Fruit fly (Drosophila melanogaster) whole organism, embryonic: ENCODE measurements around the gene CG5171.

Source experiments
- Abd-B ChIP-seq: fragments of 200-800 bp; sonication (Bioruptor generic); optimal IDR thresholded peaks from 2 replicates; lab custom pipeline; 2018; ENCODE audit warnings: missing biosample characterization, mild to moderate bottlenecking, missing genetic modification characterization, moderate library complexity
- Ada2b ChIP-seq: fragments of 200-800 bp; sonication (Bioruptor generic); IDR thresholded peaks from 2 replicates; pipeline ENCODE4 v1.3.6; 2022; ENCODE audit warnings: missing biosample characterization, missing genetic modification characterization
- CG10431 ChIP-seq: fragments of 200-800 bp; sonication (Bioruptor generic); optimal IDR thresholded peaks from 3 replicates; lab custom pipeline; 2018; ENCODE audit warnings: missing biosample characterization, mild to moderate bottlenecking, missing genetic modification characterization
- CG11456 ChIP-seq: fragments of 200-800 bp; sonication (Bioruptor generic); IDR thresholded peaks from 3 replicates; pipeline ENCODE4 v1.3.6; 2022; ENCODE audit warnings: missing biosample characterization, missing genetic modification characterization
- CG12155 ChIP-seq: fragments of 200-800 bp; sonication (Bioruptor generic); optimal IDR thresholded peaks from 3 replicates; lab custom pipeline; 2016; ENCODE audit warnings: missing biosample characterization, missing genetic modification characterization
- CG12219 ChIP-seq: fragments of 200-800 bp; sonication (Bioruptor generic); optimal IDR thresholded peaks from 3 replicates; lab custom pipeline; 2018; ENCODE audit warnings: missing biosample characterization, mild to moderate bottlenecking, missing genetic modification characterization
- CG33213 ChIP-seq: fragments of 200-800 bp; sonication (Bioruptor generic); optimal IDR thresholded peaks from 3 replicates; lab custom pipeline; 2016; ENCODE audit warnings: missing biosample characterization, missing genetic modification characterization
- CG3407 ChIP-seq: fragments of 200-800 bp; sonication (Bioruptor generic); optimal IDR thresholded peaks from 2 replicates; lab custom pipeline; 2018; ENCODE audit warnings: missing biosample characterization, mild to moderate bottlenecking, missing genetic modification characterization
- CG4328 ChIP-seq: fragments of 200-800 bp; sonication (Bioruptor generic); optimal IDR thresholded peaks from 3 replicates; lab custom pipeline; 2017; ENCODE audit warnings: missing biosample characterization, missing genetic modification reagents, missing genetic modification characterization
- CG6254 ChIP-seq: fragments of 200-800 bp; sonication (Bioruptor generic); optimal IDR thresholded peaks from 3 replicates; lab custom pipeline; 2017; ENCODE audit warnings: mild to moderate bottlenecking, missing biosample characterization, missing genetic modification reagents, missing genetic modification characterization
- CG6272 ChIP-seq: fragments of 200-800 bp; sonication (Bioruptor generic); IDR thresholded peaks from 2 replicates; pipeline ENCODE4 v1.3.6; 2022; ENCODE audit warnings: missing biosample characterization, missing genetic modification characterization
- CG7786 ChIP-seq: fragments of 200-800 bp; sonication (Bioruptor generic); optimal IDR thresholded peaks from 2 replicates; lab custom pipeline; 2016; ENCODE audit warnings: missing biosample characterization, missing genetic modification characterization
- CG9215 ChIP-seq: fragments of 200-800 bp; sonication (Bioruptor generic); IDR thresholded peaks from 2 replicates; pipeline ENCODE4 v1.3.6; 2022; ENCODE audit warnings: missing biosample characterization, missing genetic modification characterization
- CG9797 ChIP-seq: fragments of 200-800 bp; sonication (Bioruptor generic); optimal IDR thresholded peaks from 3 replicates; lab custom pipeline; 2018; ENCODE audit warnings: missing biosample characterization, mild to moderate bottlenecking, missing genetic modification characterization
- ERR ChIP-seq: fragments of 200-800 bp; sonication (Bioruptor generic); optimal IDR thresholded peaks from 2 replicates; lab custom pipeline; 2016; ENCODE audit warnings: missing biosample characterization, missing genetic modification characterization
- Lpt ChIP-seq: fragments of >200 bp; optimal IDR thresholded peaks from 2 replicates; lab custom pipeline; 2018; ENCODE audit warnings: missing biosample characterization, missing genetic modification characterization
- Med ChIP-seq: fragments of 200-800 bp; sonication (Bioruptor generic); peaks from one replicate; lab custom pipeline; 2016; ENCODE audit warnings: missing biosample characterization, missing genetic modification characterization, mild to moderate bottlenecking, inconsistent platforms, moderate library complexity
- Mes4 ChIP-seq: fragments of 200-800 bp; sonication (Bioruptor generic); optimal IDR thresholded peaks from 2 replicates; lab custom pipeline; 2016; ENCODE audit warnings: missing biosample characterization, missing genetic modification characterization
- Neu2 ChIP-seq: fragments of 200-800 bp; sonication (Bioruptor generic); optimal IDR thresholded peaks from 3 replicates; lab custom pipeline; 2016; ENCODE audit warnings: missing biosample characterization, missing genetic modification characterization, borderline replicate concordance
- Rx ChIP-seq: fragments of 200-800 bp; sonication (Bioruptor generic); IDR thresholded peaks from 2 replicates; pipeline ENCODE4 v1.3.6; 2022; ENCODE audit warnings: missing biosample characterization, missing genetic modification characterization
- Sin3A ChIP-seq: fragments of >200 bp; optimal IDR thresholded peaks from 2 replicates; lab custom pipeline; 2018
- Six4 ChIP-seq: fragments of 200-800 bp; sonication (Bioruptor generic); optimal IDR thresholded peaks from 2 replicates; lab custom pipeline; 2016; ENCODE audit warnings: missing biosample characterization, missing genetic modification characterization
- Sry-δ ChIP-seq: fragments of 200-800 bp; sonication (Bioruptor generic); optimal IDR thresholded peaks from 2 replicates; lab custom pipeline; 2016; ENCODE audit warnings: missing biosample characterization, missing genetic modification characterization
- Xrp1 ChIP-seq: fragments of 200-800 bp; sonication (Bioruptor generic); IDR thresholded peaks from 2 replicates; pipeline ENCODE4 v1.3.6; 2022; ENCODE audit warnings: missing biosample characterization, missing genetic modification characterization
- ara ChIP-seq: fragments of 200-800 bp; sonication (Bioruptor generic); IDR thresholded peaks from 2 replicates; pipeline ENCODE4 v1.3.6; 2022; ENCODE audit warnings: missing biosample characterization, missing genetic modification characterization
- ase ChIP-seq: fragments of 200-800 bp; sonication (Bioruptor generic); IDR thresholded peaks from 3 replicates; pipeline ENCODE4 v1.3.6; 2022; ENCODE audit warnings: missing biosample characterization, missing genetic modification characterization
- ash1 ChIP-seq: fragments of 200-800 bp; sonication (Bioruptor generic); optimal IDR thresholded peaks from 2 replicates; lab custom pipeline; 2018; ENCODE audit warnings: missing biosample characterization, mild to moderate bottlenecking, missing genetic modification characterization
- az2 ChIP-seq: fragments of 200-800 bp; sonication (Bioruptor generic); optimal IDR thresholded peaks from 3 replicates; lab custom pipeline; 2016; ENCODE audit warnings: missing biosample characterization, missing genetic modification characterization
- bigmax ChIP-seq: fragments of 200-800 bp; sonication (Bioruptor generic); optimal IDR thresholded peaks from 2 replicates; lab custom pipeline; 2018; ENCODE audit warnings: missing biosample characterization, mild to moderate bottlenecking, missing genetic modification characterization
- bowl ChIP-seq: fragments of 200-800 bp; sonication (Bioruptor generic); IDR thresholded peaks from 2 replicates; pipeline ENCODE4 v1.3.6; 2022; ENCODE audit warnings: missing biosample characterization, missing genetic modification characterization
- cato ChIP-seq: fragments of 200-800 bp; sonication (Bioruptor generic); optimal IDR thresholded peaks from 2 replicates; lab custom pipeline; 2016; ENCODE audit warnings: missing biosample characterization, missing genetic modification characterization, borderline replicate concordance
- caup ChIP-seq: fragments of 200-800 bp; sonication (Bioruptor generic); optimal IDR thresholded peaks from 3 replicates; lab custom pipeline; 2017; ENCODE audit warnings: missing biosample characterization, mild to moderate bottlenecking, missing genetic modification characterization, moderate library complexity; ENCODE audit not compliant: severe bottlenecking
- cg ChIP-seq: fragments of 200-800 bp; sonication (Bioruptor generic); optimal IDR thresholded peaks from 3 replicates; lab custom pipeline; 2019; ENCODE audit warnings: missing biosample characterization, mild to moderate bottlenecking, missing genetic modification characterization, moderate library complexity
- chif ChIP-seq, 2 experiments: fragments of 200-800 bp; sonication (Bioruptor generic); optimal IDR thresholded peaks; 3 replicates each; lab custom pipeline; 2016; ENCODE audit warnings: missing biosample characterization in 2 of 2, missing genetic modification characterization in 2 of 2
- dmrt11E ChIP-seq: fragments of 200-800 bp; sonication (Bioruptor generic); optimal IDR thresholded peaks from 3 replicates; lab custom pipeline; 2018; ENCODE audit warnings: missing biosample characterization, mild to moderate bottlenecking, missing genetic modification characterization, moderate library complexity
- dysf ChIP-seq: fragments of 200-800 bp; sonication (Bioruptor generic); IDR thresholded peaks from 3 replicates; pipeline ENCODE4 v1.3.6; 2022; ENCODE audit warnings: missing biosample characterization, missing genetic modification characterization
- ewg ChIP-seq: fragments of 200-800 bp; sonication (Bioruptor generic); optimal IDR thresholded peaks from 3 replicates; lab custom pipeline; 2017; ENCODE audit warnings: mild to moderate bottlenecking, missing biosample characterization, missing genetic modification reagents, missing genetic modification characterization
- fd3F ChIP-seq: fragments of 200-800 bp; sonication (Bioruptor generic); optimal IDR thresholded peaks from 2 replicates; lab custom pipeline; 2018; ENCODE audit warnings: missing biosample characterization, mild to moderate bottlenecking, missing genetic modification characterization, moderate library complexity
- fru ChIP-seq: fragments of >200 bp; optimal IDR thresholded peaks from 2 replicates; lab custom pipeline; 2017
- gro ChIP-seq: fragments of 200-800 bp; sonication (Bioruptor generic); optimal IDR thresholded peaks from 2 replicates; lab custom pipeline; 2016; ENCODE audit warnings: missing biosample characterization, missing genetic modification characterization
- gsb-n ChIP-seq: fragments of 200-800 bp; sonication (Bioruptor generic); optimal IDR thresholded peaks from 3 replicates; lab custom pipeline; 2018; ENCODE audit warnings: missing biosample characterization, mild to moderate bottlenecking, missing genetic modification characterization
- ind ChIP-seq: fragments of 200-800 bp; sonication (Bioruptor generic); optimal IDR thresholded peaks from 3 replicates; lab custom pipeline; 2016; ENCODE audit warnings: missing biosample characterization, missing genetic modification characterization
- knrl ChIP-seq: fragments of 200-800 bp; sonication (Bioruptor generic); IDR thresholded peaks from 3 replicates; pipeline ENCODE4 v1.3.6; 2022; ENCODE audit warnings: missing biosample characterization, missing genetic modification characterization; ENCODE audit not compliant: partially characterized antibody
- lilli ChIP-seq: fragments of 200-800 bp; sonication (Bioruptor generic); optimal IDR thresholded peaks from 3 replicates; lab custom pipeline; 2016; ENCODE audit warnings: missing biosample characterization, missing genetic modification characterization
- lmd ChIP-seq: fragments of 200-800 bp; sonication (Bioruptor generic); IDR thresholded peaks from 2 replicates; pipeline ENCODE4 v1.3.6; 2022; ENCODE audit warnings: missing biosample characterization, missing genetic modification characterization
- lola ChIP-seq, 3 experiments: fragments of >200 bp in 2 of 3; fragments of 200-800 bp in 1 of 3; sonication (Bioruptor generic) in 1 of 3; optimal IDR thresholded peaks; 2 replicates each; lab custom pipeline; 2017 to 2019; ENCODE audit warnings: missing biosample characterization in 3 of 3, missing genetic modification characterization in 3 of 3, mild to moderate bottlenecking in 1 of 3, moderate library complexity in 1 of 3
- nerfin-1 ChIP-seq: fragments of 200-800 bp; sonication (Bioruptor generic); optimal IDR thresholded peaks from 3 replicates; lab custom pipeline; 2019; ENCODE audit warnings: missing biosample characterization, mild to moderate bottlenecking, missing genetic modification characterization, moderate library complexity
- peb ChIP-seq: fragments of 200-800 bp; sonication (Bioruptor generic); IDR thresholded peaks from 2 replicates; pipeline ENCODE4 v1.3.6; 2022; ENCODE audit warnings: missing biosample characterization, missing genetic modification characterization
- pzg ChIP-seq: fragments of 200-800 bp; sonication (Bioruptor generic); optimal IDR thresholded peaks from 3 replicates; lab custom pipeline; 2018; ENCODE audit warnings: missing biosample characterization, mild to moderate bottlenecking, missing genetic modification characterization, moderate library complexity
- ranshi ChIP-seq: fragments of 200-800 bp; sonication (Bioruptor generic); IDR thresholded peaks from 2 replicates; pipeline ENCODE4 v1.3.6; 2022; ENCODE audit warnings: missing biosample characterization, missing genetic modification characterization
- stwl ChIP-seq: fragments of 200-800 bp; sonication (Bioruptor generic); optimal IDR thresholded peaks from 3 replicates; lab custom pipeline; 2018; ENCODE audit warnings: missing biosample characterization, mild to moderate bottlenecking, missing genetic modification characterization, moderate library complexity
- yki ChIP-seq: fragments of >200 bp; optimal IDR thresholded peaks from 3 replicates; lab custom pipeline; 2018

CG5171 gene

DNA sequence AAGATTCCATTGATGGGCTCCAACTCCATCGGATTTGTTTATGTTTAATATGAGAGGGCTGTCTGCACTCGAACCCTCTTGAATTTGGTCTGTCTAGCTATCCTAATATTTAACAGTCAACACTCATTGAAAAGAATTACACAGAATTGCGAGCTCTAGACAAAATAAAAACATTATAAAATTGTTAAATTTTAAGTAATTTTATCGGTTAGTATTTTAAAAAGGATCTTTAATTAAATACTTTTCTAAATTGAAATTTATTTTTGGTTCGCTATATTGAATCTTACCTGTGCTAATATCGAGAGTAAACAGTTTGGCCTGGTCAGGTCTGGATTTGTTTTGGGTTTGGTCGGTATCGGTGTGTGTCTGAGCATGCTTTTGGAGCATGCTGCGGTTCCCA lies 492 bp downstream of the CG5171 start (continued):
- TF ChIP-seq fd3F (GFP tag; lab: Kevin White, UChicago) (peak; percentile 82), ase (GFP tag; lab: Robert Waterston, UW) (no peak; the same call in 2 of the 3 replicates), ewg (peak; percentile 8), CG33213 (GFP tag; lab: Kevin White, UChicago) (no peak), cg (GFP tag; lab: Kevin White, UChicago) (no peak), CG6272 (GFP tag; lab: Robert Waterston, UW) (peak; percentile 33), ind (GFP tag; lab: Kevin White, UChicago) (peak; percentile 71), CG12219 (no peak), bowl (GFP tag; lab: Robert Waterston, UW) (no peak), CG12155 (GFP tag; lab: Kevin White, UChicago) (peak; percentile 49), cato (GFP tag; lab: Kevin White, UChicago) (no peak), gsb-n (tag; lab: Kevin White, UChicago) (peak; percentile 79), CG9215 (peak; percentile 62), chif (GFP tag; optimal IDR thresholded peaks at IDR 0.05; lab: Kevin White, UChicago) (peak; percentile 40 to 42), CG3407 (GFP tag; lab: Kevin White, UChicago) (peak; percentile 16), CG4328 (GFP tag; lab: Kevin White, UChicago) (peak; percentile 29), Xrp1 (GFP tag; lab: Robert Waterston, UW) (peak; percentile 79), CG9797 (GFP tag; lab: Kevin White, UChicago) (no peak), lilli (GFP tag; lab: Kevin White, UChicago) (peak; percentile 66), CG10431 (GFP tag; lab: Kevin White, UChicago) (peak; percentile 2), dysf (GFP tag; lab: Robert Waterston, UW) (peak; percentile 87), dmrt11E (peak; percentile 67), ara (GFP tag; lab: Robert Waterston, UW) (peak; percentile 71), caup (GFP tag; lab: Kevin White, UChicago) (peak; percentile 58), stwl (tag; lab: Kevin White, UChicago) (no peak), Lpt (GFP tag; lab: Kevin White, UChicago) (no peak), ERR (GFP tag; lab: Kevin White, UChicago) (no peak), bigmax (GFP tag; lab: Kevin White, UChicago) (no peak), lmd (GFP tag; lab: Robert Waterston, UW) (peak; percentile 83), az2 (GFP tag; lab: Kevin White, UChicago) (peak; percentile 67), Abd-B (GFP tag; lab: Kevin White, UChicago) (peak; percentile 45), Rx (GFP tag; lab: Robert Waterston, UW) (no peak), lola (GFP tag; optimal IDR thresholded peaks at IDR 0.05; lab: Kevin White, UChicago) (peak in 1 of 3 experiments; percentile 43), yki (lab: Kevin White, UChicago) (no peak), peb (GFP tag; lab: Robert Waterston, UW) (peak; percentile 75; the same call in 1 of the 2 replicates), CG11456 (peak; percentile 76; the same call in 2 of the 3 replicates), Med (GFP tag; lab: Kevin White, UChicago) (peak; percentile 75), Sin3A (lab: Kevin White, UChicago) (no peak), gro (GFP tag; lab: Kevin White, UChicago) (no peak), Ada2b (GFP tag; lab: Robert Waterston, UW) (peak; percentile 88), Six4 (GFP tag; lab: Kevin White, UChicago) (peak; percentile 2), Sry-δ (no peak), CG7786 (peak; percentile 13), Neu2 (GFP tag; lab: Kevin White, UChicago) (no peak), ranshi (GFP tag; lab: Robert Waterston, UW) (peak; percentile 79), nerfin-1 (tag; lab: Kevin White, UChicago) (peak; percentile 56), knrl (GFP tag; lab: Robert Waterston, UW) (no peak), fru (lab: Kevin White, UChicago) (no peak), pzg (GFP tag; lab: Kevin White, UChicago) (no peak), CG6254 (GFP tag; lab: Kevin White, UChicago) (peak; percentile 16), ash1 (GFP tag; lab: Kevin White, UChicago) (no peak), Mes4 (GFP tag; lab: Kevin White, UChicago) (no peak)
